Worm (Caenorhabditis elegans): ENCODE measurements around the gene mrpl-51.

DNA sequence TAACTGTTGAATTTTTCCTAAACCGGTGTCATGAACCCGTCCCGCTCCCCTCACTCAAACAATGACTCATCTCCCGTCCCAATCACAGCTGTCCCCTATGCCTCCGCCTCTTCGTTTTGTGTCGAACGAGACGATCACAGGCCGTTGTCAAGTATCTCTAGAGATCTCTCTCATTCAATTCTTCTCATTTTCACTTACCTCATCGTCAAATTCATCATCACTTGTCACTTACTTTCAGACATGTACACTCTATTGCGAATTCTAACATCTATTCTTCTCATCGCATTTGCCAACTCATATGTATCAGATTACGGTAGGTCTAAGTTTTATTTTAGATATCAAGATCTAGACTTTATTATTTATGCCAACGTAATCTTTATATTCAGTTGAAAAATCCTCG is 26.4 kb downstream of the mrpl-51 start, which contains the start of gene K08E4.3:
- TF ChIP-seq ama-1 (optimal IDR thresholded peaks at IDR 0.05) (no peak), ama-1 (GFP tag; optimal IDR thresholded peaks at IDR 0.05) (no peak), snpc-4 (GFP tag; optimal IDR thresholded peaks at IDR 0.05) (no peak), snpc-4 (tag; optimal IDR thresholded peaks at IDR 0.05) (no peak), pha-4 (tag; optimal IDR thresholded peaks at IDR 0.05) (no peak), unc-130 (GFP tag; optimal IDR thresholded peaks at IDR 0.05) (no peak), B0261.1 (tag; optimal IDR thresholded peaks at IDR 0.05) (no peak), unc-62 (GFP tag; optimal IDR thresholded peaks at IDR 0.05) (no peak), madf-10 (tag; optimal IDR thresholded peaks at IDR 0.05) (no peak), ztf-22 (GFP tag; optimal IDR thresholded peaks at IDR 0.05) (no peak), rec-8 (tag; optimal IDR thresholded peaks at IDR 0.05) (no peak), F39B2.1 (GFP tag; IDR thresholded peaks at IDR 0.05) (no peak), B0035.1 (tag; optimal IDR thresholded peaks at IDR 0.05) (no peak), sdz-38 (tag; optimal IDR thresholded peaks at IDR 0.05) (no peak)

Measured in whole organism, young adult.